Fruit fly (Drosophila melanogaster) whole organism, embryonic: ENCODE data around the gene CG9706.

Experiments
- Antp ChIP-seq: fragments of 200-800 bp; sonication (Bioruptor generic); optimal IDR thresholded peaks from 3 replicates; lab custom pipeline; 2016; ENCODE audit warnings: missing biosample characterization, missing genetic modification characterization
- B-H1 ChIP-seq: fragments of 200-800 bp; sonication (Bioruptor generic); IDR thresholded peaks from 3 replicates; pipeline ENCODE4 v1.3.6; 2022; ENCODE audit warnings: missing biosample characterization, missing genetic modification characterization
- CG10959 ChIP-seq: fragments of 200-800 bp; sonication (Bioruptor generic); IDR thresholded peaks from 2 replicates; pipeline ENCODE4 v1.3.6; 2022; ENCODE audit warnings: missing biosample characterization, missing genetic modification characterization
- CG11723 ChIP-seq: fragments of 200-800 bp; sonication (Bioruptor generic); optimal IDR thresholded peaks from 2 replicates; lab custom pipeline; 2017; ENCODE audit warnings: missing biosample characterization, mild to moderate bottlenecking, missing genetic modification characterization
- CG14710 ChIP-seq: fragments of 200-800 bp; sonication (Bioruptor generic); optimal IDR thresholded peaks from 3 replicates; lab custom pipeline; 2019; ENCODE audit warnings: missing biosample characterization, mild to moderate bottlenecking, missing genetic modification characterization, moderate library complexity
- CG17186 ChIP-seq: fragments of 200-800 bp; sonication (Bioruptor generic); optimal IDR thresholded peaks from 3 replicates; lab custom pipeline; 2017; ENCODE audit warnings: missing biosample characterization, missing genetic modification reagents, missing genetic modification characterization
- CG18599 ChIP-seq: fragments of 200-800 bp; sonication (Bioruptor generic); optimal IDR thresholded peaks from 3 replicates; lab custom pipeline; 2017; ENCODE audit warnings: missing biosample characterization, missing genetic modification characterization, mild to moderate bottlenecking, moderate library complexity, missing genetic modification reagents
- CG2889 ChIP-seq: fragments of 200-800 bp; sonication (Bioruptor generic); IDR thresholded peaks from 3 replicates; pipeline ENCODE4 v1.3.6; 2022; ENCODE audit warnings: missing biosample characterization, missing genetic modification characterization
- CG30403 ChIP-seq: fragments of 200-800 bp; sonication (Bioruptor generic); optimal IDR thresholded peaks from 3 replicates; lab custom pipeline; 2016; ENCODE audit warnings: missing biosample characterization, missing genetic modification characterization
- CG3281 ChIP-seq: fragments of 200-800 bp; sonication (Bioruptor generic); optimal IDR thresholded peaks from 3 replicates; lab custom pipeline; 2017; ENCODE audit warnings: missing biosample characterization, mild to moderate bottlenecking, missing genetic modification characterization
- CG33557 ChIP-seq: fragments of 200-800 bp; sonication (Bioruptor generic); optimal IDR thresholded peaks from 2 replicates; lab custom pipeline; 2019; ENCODE audit warnings: missing biosample characterization, mild to moderate bottlenecking, missing genetic modification characterization, moderate library complexity
- CG34422 ChIP-seq: fragments of 200-800 bp; sonication (Bioruptor generic); IDR thresholded peaks from 3 replicates; pipeline ENCODE4 v1.3.6; 2022; ENCODE audit warnings: missing biosample characterization, missing genetic modification characterization
- CG3726 ChIP-seq: fragments of 200-800 bp; sonication (Bioruptor generic); IDR thresholded peaks from 3 replicates; pipeline ENCODE4, ENCODE4 v1.3.6; 2022; ENCODE audit warnings: missing biosample characterization, missing genetic modification characterization
- CG4617 ChIP-seq: fragments of 200-800 bp; sonication (Bioruptor generic); optimal IDR thresholded peaks from 3 replicates; lab custom pipeline; 2016; ENCODE audit warnings: missing biosample characterization, missing genetic modification characterization, borderline replicate concordance
- CG6791 ChIP-seq: fragments of 200-800 bp; sonication (Bioruptor generic); IDR thresholded peaks from 3 replicates; pipeline ENCODE4 v1.3.6; 2022; ENCODE audit warnings: missing biosample characterization, missing genetic modification characterization; ENCODE audit not compliant: partially characterized antibody
- CG7745 ChIP-seq: fragments of 200-800 bp; sonication (Bioruptor generic); optimal IDR thresholded peaks from 2 replicates; lab custom pipeline; 2018; ENCODE audit warnings: missing biosample characterization, mild to moderate bottlenecking, missing genetic modification characterization, moderate library complexity
- CG9437 ChIP-seq: fragments of 200-800 bp; sonication (Bioruptor generic); optimal IDR thresholded peaks from 2 replicates; lab custom pipeline; 2018; ENCODE audit warnings: missing biosample characterization, mild to moderate bottlenecking, missing genetic modification characterization
- CG9876 ChIP-seq: fragments of 200-800 bp; sonication (Bioruptor generic); optimal IDR thresholded peaks from 2 replicates; lab custom pipeline; 2016; ENCODE audit warnings: missing biosample characterization, missing genetic modification characterization
- CTCF ChIP-seq: fragments of 200-800 bp; sonication (Bioruptor generic); optimal IDR thresholded peaks from 2 replicates; lab custom pipeline; 2017; ENCODE audit warnings: missing biosample characterization, mild to moderate bottlenecking, missing genetic modification characterization, moderate library complexity
- Doc3 ChIP-seq: fragments of 200-800 bp; sonication (Bioruptor generic); IDR thresholded peaks from 3 replicates; pipeline ENCODE4 v1.3.6; 2022; ENCODE audit warnings: missing biosample characterization, missing genetic modification characterization; ENCODE audit not compliant: partially characterized antibody
- Dref ChIP-seq: fragments of 200-800 bp; sonication (Bioruptor generic); IDR thresholded peaks from 2 replicates; pipeline ENCODE4 v1.3.6; 2022; ENCODE audit warnings: missing biosample characterization, missing genetic modification characterization
- Elba2 ChIP-seq: fragments of 200-800 bp; sonication (Bioruptor generic); optimal IDR thresholded peaks from 3 replicates; lab custom pipeline; 2016; ENCODE audit warnings: missing biosample characterization, missing genetic modification characterization
- GATAe ChIP-seq: fragments of 200-800 bp; sonication (Bioruptor generic); conservative IDR thresholded peaks from 2 replicates; pipeline ENCODE4 v1.3.6; 2022; ENCODE audit warnings: missing biosample characterization, missing genetic modification characterization
- H2.0 ChIP-seq: fragments of 200-800 bp; sonication (Bioruptor generic); IDR thresholded peaks from 2 replicates; pipeline ENCODE4 v1.3.6; 2022; ENCODE audit warnings: missing biosample characterization, missing genetic modification characterization
- Lpt ChIP-seq: fragments of >200 bp; optimal IDR thresholded peaks from 2 replicates; lab custom pipeline; 2018; ENCODE audit warnings: missing biosample characterization, missing genetic modification characterization
- MESR4 ChIP-seq: fragments of 200-800 bp; sonication (Bioruptor generic); optimal IDR thresholded peaks from 2 replicates; lab custom pipeline; 2018; ENCODE audit warnings: missing biosample characterization, mild to moderate bottlenecking, missing genetic modification characterization, moderate library complexity
- NK7.1 ChIP-seq: fragments of 200-800 bp; sonication (Bioruptor generic); optimal IDR thresholded peaks from 3 replicates; lab custom pipeline; 2016; ENCODE audit warnings: missing biosample characterization, missing genetic modification characterization
- NfI ChIP-seq: fragments of 200-800 bp; sonication (Bioruptor generic); optimal IDR thresholded peaks from 3 replicates; lab custom pipeline; 2018; ENCODE audit warnings: missing biosample characterization, mild to moderate bottlenecking, missing genetic modification characterization, moderate library complexity
- Oli ChIP-seq: fragments of 200-800 bp; sonication (Bioruptor generic); optimal IDR thresholded peaks from 2 replicates; lab custom pipeline; 2018; ENCODE audit warnings: missing biosample characterization, mild to moderate bottlenecking, missing genetic modification characterization, moderate library complexity
- Rx ChIP-seq: fragments of 200-800 bp; sonication (Bioruptor generic); IDR thresholded peaks from 2 replicates; pipeline ENCODE4 v1.3.6; 2022; ENCODE audit warnings: missing biosample characterization, missing genetic modification characterization
- Sry-δ ChIP-seq: fragments of 200-800 bp; sonication (Bioruptor generic); optimal IDR thresholded peaks from 2 replicates; lab custom pipeline; 2016; ENCODE audit warnings: missing biosample characterization, missing genetic modification characterization
- Vsx1 ChIP-seq: fragments of 200-800 bp; sonication (Bioruptor generic); optimal IDR thresholded peaks from 2 replicates; lab custom pipeline; 2017; ENCODE audit warnings: missing biosample characterization, mild to moderate bottlenecking, missing genetic modification characterization, missing genetic modification reagents
- bsh ChIP-seq, 2 experiments: fragments of 200-800 bp; sonication (Bioruptor generic); optimal IDR thresholded peaks; 2 replicates each; lab custom pipeline; 2017 to 2018; ENCODE audit warnings: mild to moderate bottlenecking in 2 of 2, missing biosample characterization in 2 of 2, missing genetic modification characterization in 2 of 2, moderate library complexity in 1 of 2
- crc ChIP-seq: fragments of 200-800 bp; sonication (Bioruptor generic); optimal IDR thresholded peaks from 2 replicates; lab custom pipeline; 2016; ENCODE audit warnings: missing biosample characterization, missing genetic modification characterization
- cwo ChIP-seq: fragments of 200-800 bp; sonication (Bioruptor generic); optimal IDR thresholded peaks from 3 replicates; lab custom pipeline; 2017; ENCODE audit warnings: missing biosample characterization, missing genetic modification characterization, mild to moderate bottlenecking, moderate library complexity, missing genetic modification reagents
- dati ChIP-seq: fragments of 200-800 bp; sonication (Bioruptor generic); IDR thresholded peaks from 2 replicates; pipeline ENCODE4 v1.3.6; 2022; ENCODE audit warnings: missing biosample characterization, missing genetic modification characterization
- en ChIP-seq: fragments of 200-800 bp; sonication (Bioruptor generic); optimal IDR thresholded peaks from 2 replicates; lab custom pipeline; 2016; ENCODE audit warnings: missing biosample characterization, missing genetic modification characterization
- lov ChIP-seq, 2 experiments: fragments of 200-800 bp in 1 of 2; fragments of >200 bp in 1 of 2; sonication (Bioruptor generic) in 1 of 2; IDR thresholded peaks in 1 of 2; optimal IDR thresholded peaks in 1 of 2; 2 replicates in 1 of 2; 3 replicates in 1 of 2; pipeline versions ENCODE4 v1.3.6 to Lab custom; 2017 to 2022; ENCODE audit warnings: missing biosample characterization in 1 of 2, missing genetic modification characterization in 1 of 2
- odd ChIP-seq: fragments of 200-800 bp; sonication (Bioruptor generic); optimal IDR thresholded peaks from 2 replicates; lab custom pipeline; 2017; ENCODE audit warnings: missing biosample characterization, mild to moderate bottlenecking, missing genetic modification characterization
- onecut ChIP-seq: fragments of 200-800 bp; sonication (Bioruptor generic); IDR thresholded peaks from 2 replicates; pipeline ENCODE4 v1.3.6; 2022; ENCODE audit warnings: missing biosample characterization, missing genetic modification characterization
- pita ChIP-seq: fragments of 200-800 bp; sonication (Bioruptor generic); optimal IDR thresholded peaks from 2 replicates; lab custom pipeline; 2017; ENCODE audit warnings: missing biosample characterization, mild to moderate bottlenecking, missing genetic modification characterization
- sens-2 ChIP-seq: fragments of 200-800 bp; sonication (Bioruptor generic); IDR thresholded peaks from 2 replicates; pipeline ENCODE4 v1.3.6; 2022; ENCODE audit warnings: missing biosample characterization, missing genetic modification characterization
- stwl ChIP-seq: fragments of 200-800 bp; sonication (Bioruptor generic); optimal IDR thresholded peaks from 3 replicates; lab custom pipeline; 2018; ENCODE audit warnings: missing biosample characterization, mild to moderate bottlenecking, missing genetic modification characterization, moderate library complexity
- usp ChIP-seq: fragments of >200 bp; optimal IDR thresholded peaks from 2 replicates; lab custom pipeline; 2017; ENCODE audit warnings: missing biosample characterization, missing genetic modification characterization
- wek ChIP-seq: fragments of 200-800 bp; sonication (Bioruptor generic); optimal IDR thresholded peaks from 3 replicates; lab custom pipeline; 2018; ENCODE audit warnings: missing biosample characterization, mild to moderate bottlenecking, missing genetic modification characterization, moderate library complexity

CG9706 gene

dm6 chr3L:16782789-16783188, at the start of gene CG9706 (continued):
- TF ChIP-seq CG14710 = no peak
- 0 out of 2 replicates have a peak, but pooled peaks have one; percentile 32 for TF ChIP-seq Dref (GFP tag; lab: Robert Waterston, UW)
- TF ChIP-seq Lpt = no peak
- TF ChIP-seq Sry-δ (GFP tag; lab: Kevin White, UChicago) = peak; percentile 35
- no peak for TF ChIP-seq B-H1 (GFP tag; lab: Robert Waterston, UW)
- 0 out of 3 replicates have a peak, but pooled peaks have one; percentile 33 for TF ChIP-seq Doc3
- TF ChIP-seq CG18599 (GFP tag; lab: Kevin White, UChicago) = no peak

- TF ChIP-seq CG33557 (GFP tag; lab: Kevin White, UChicago) (no peak), MESR4 (GFP tag; lab: Kevin White, UChicago) (no peak), lov (optimal IDR thresholded peaks at IDR 0.05; lab: Kevin White, UChicago) (no peak), lov (GFP tag; IDR thresholded peaks at IDR 0.05; lab: Robert Waterston, UW) (no peak), CG4617 (no peak), onecut (GFP tag; lab: Robert Waterston, UW) (no peak), Elba2 (no peak), CG30403 (no peak)
These were observed 49.6 kb upstream of the CG9706 start, which contains the start of gene CG9701 for dm6 chr3L:16733246-16733645. Gene CG9701 (plus strand): TSS chr3L:16733546.

dm6 chr3L:16741660-16742059, 41.1 kb upstream of the CG9706 start:
- TF ChIP-seq Vsx1 (GFP tag; lab: Kevin White, UChicago) = no peak
- TF ChIP-seq pita (GFP tag; lab: Kevin White, UChicago) = peak; percentile 51
- TF ChIP-seq en (GFP tag; lab: Kevin White, UChicago) = no peak
- TF ChIP-seq CTCF (GFP tag; lab: Kevin White, UChicago) = peak; percentile 54
- peak; percentile 41 for TF ChIP-seq stwl (tag; lab: Kevin White, UChicago)

- TF ChIP-seq CG9437 (GFP tag; lab: Kevin White, UChicago) (no peak), Antp (no peak), usp (GFP tag; lab: Kevin White, UChicago) (no peak), NK7.1 (GFP tag; lab: Kevin White, UChicago) (no peak), CG9876 (GFP tag; lab: Kevin White, UChicago) (no peak), crc (GFP tag; lab: Kevin White, UChicago) (no peak), CG6791 (no peak), CG11723 (no peak), CG34422 (GFP tag; lab: Robert Waterston, UW) (no peak), CG7745 (no peak), cwo (GFP tag; lab: Kevin White, UChicago) (no peak), Rx (GFP tag; lab: Robert Waterston, UW) (no peak), CG3726 (GFP tag; lab: Robert Waterston, UW) (no peak), Oli (no peak), bsh (GFP tag; optimal IDR thresholded peaks at IDR 0.05; lab: Kevin White, UChicago) (peak in 1 of 2 experiments; percentile 19), CG17186 (GFP tag; lab: Kevin White, UChicago) (no peak), CG2889 (no peak), CG10959 (0 out of 2 replicates have a peak, but pooled peaks have one; percentile 23), odd (GFP tag; lab: Kevin White, UChicago) (no peak), GATAe (GFP tag; lab: Robert Waterston, UW) (no peak), NfI (GFP tag; lab: Kevin White, UChicago) (no peak), CG3281 (GFP tag; lab: Kevin White, UChicago) (no peak), dati (GFP tag; lab: Robert Waterston, UW) (no peak), wek (GFP tag; lab: Kevin White, UChicago) (no peak), sens-2 (GFP tag; lab: Robert Waterston, UW) (no peak), H2.0 (GFP tag; lab: Robert Waterston, UW) (no peak)
These were observed 38.7 kb upstream of the CG9706 start for dm6 chr3L:16743906-16744704.
